Worm (Caenorhabditis elegans): ENCODE measurements around the gene fbxa-135.

DNA sequence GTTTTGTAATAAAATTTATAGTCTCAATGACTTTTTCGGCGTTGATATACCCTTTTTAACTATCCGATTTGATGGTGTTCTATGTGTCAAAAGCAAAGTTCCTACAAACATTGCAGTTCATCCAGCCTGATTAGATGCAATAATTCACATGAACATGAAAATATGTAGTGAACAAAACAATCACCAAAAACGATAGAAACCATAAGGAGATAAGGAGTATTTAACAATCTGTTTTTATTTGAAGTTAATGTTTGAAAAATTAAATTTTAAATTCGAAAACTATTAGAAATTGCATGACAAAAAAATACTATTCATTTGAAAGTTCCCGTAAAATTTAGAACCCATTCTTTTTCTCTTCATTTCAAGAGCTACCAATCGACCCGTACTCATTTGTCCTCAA lies 24.9 kb downstream of the fbxa-135 start, which contains the start of gene fbxa-209:
- TF ChIP-seq elt-3 (tag; optimal IDR thresholded peaks at IDR 0.05): no peak
- TF ChIP-seq nhr-28 (tag; optimal IDR thresholded peaks at IDR 0.05): no peak
- TF ChIP-seq ztf-11 (tag; optimal IDR thresholded peaks at IDR 0.05): no peak
- TF ChIP-seq unc-39 (tag; optimal IDR thresholded peaks at IDR 0.05): no peak
- TF ChIP-seq pha-4 (tag; optimal IDR thresholded peaks at IDR 0.05): no peak
- TF ChIP-seq ham-2 (GFP tag; optimal IDR thresholded peaks at IDR 0.05): no peak
- TF ChIP-seq mab-5 (tag; optimal IDR thresholded peaks at IDR 0.05): no peak
- TF ChIP-seq nhr-76 (tag; optimal IDR thresholded peaks at IDR 0.05): no peak
- TF ChIP-seq unc-120 (tag; optimal IDR thresholded peaks at IDR 0.05; ENCODE audit: poor library complexity, severe bottlenecking): no peak
- TF ChIP-seq nhr-237 (tag; optimal IDR thresholded peaks at IDR 0.05): no peak
- TF ChIP-seq elt-1 (tag; optimal IDR thresholded peaks at IDR 0.05; ENCODE audit: borderline replicate concordance, insufficient read depth): no peak
- no peak for TF ChIP-seq lin-13 (tag; optimal IDR thresholded peaks at IDR 0.05)
- TF ChIP-seq snpc-4 (tag; optimal IDR thresholded peaks at IDR 0.05): no peak
- no peak for TF ChIP-seq nhr-12 (tag; optimal IDR thresholded peaks at IDR 0.05)

Data from whole organism, mixed stage, embryonic.